Worm (Caenorhabditis elegans) whole organism, midembryonic: ENCODE measurements around the gene cyp-25A2.
A peak's percentile ranks its signal among the peaks of the same experiment; 100 is the strongest.

Experiments
- T22C8.4 ChIP-seq: fragments of 200-800 bp; sonication (Bioruptor generic); IDR thresholded peaks from 2 replicates; pipeline ENCODE4 v1.3.6; 2022; ENCODE audit warnings: missing genetic modification characterization, missing compliant biosample characterization
- cog-1 ChIP-seq: sonication (generic microtip); optimal IDR thresholded peaks from 2 replicates; lab custom pipeline; 2016; ENCODE audit warnings: missing genetic modification characterization, missing compliant biosample characterization
- flt-1 ChIP-seq: fragments of 200-800 bp; sonication (Bioruptor generic); IDR thresholded peaks from 2 replicates; pipeline ENCODE4 v1.3.6; 2022; ENCODE audit warnings: missing genetic modification characterization, missing compliant biosample characterization
- klf-2 ChIP-seq: fragments of 200-800 bp; sonication (Bioruptor generic); conservative IDR thresholded peaks from 2 replicates; pipeline ENCODE4 v1.3.6; 2022; ENCODE audit warnings: missing genetic modification reagents, missing genetic modification characterization, missing compliant biosample characterization
- med-1 ChIP-seq: sonication (generic microtip); optimal IDR thresholded peaks from 2 replicates; lab custom pipeline; 2017; ENCODE audit warnings: missing genetic modification characterization, mild to moderate bottlenecking, missing compliant biosample characterization, antibody characterized with exemption, missing genetic modification reagents; ENCODE audit not compliant: insufficient read depth
- ref-1 ChIP-seq: fragments of 200-800 bp; sonication (Bioruptor generic); conservative IDR thresholded peaks from 2 replicates; pipeline ENCODE4 v1.3.6; 2022; ENCODE audit warnings: missing genetic modification reagents, missing genetic modification characterization, missing compliant biosample characterization
- tab-1 ChIP-seq: fragments of 200-800 bp; sonication (Bioruptor generic); IDR thresholded peaks from 2 replicates; pipeline ENCODE4 v1.3.6; 2022; ENCODE audit warnings: missing genetic modification characterization, missing compliant biosample characterization
- ztf-23 ChIP-seq: fragments of 200-800 bp; sonication (Bioruptor generic); IDR thresholded peaks from 2 replicates; pipeline ENCODE4 v1.3.6; 2022; ENCODE audit warnings: missing genetic modification reagents, missing genetic modification characterization, missing compliant biosample characterization
- ztf-29 ChIP-seq: fragments of 200-800 bp; sonication (Bioruptor generic); IDR thresholded peaks from 2 replicates; pipeline ENCODE4 v1.3.6; 2022; ENCODE audit warnings: missing genetic modification reagents, missing genetic modification characterization, missing compliant biosample characterization

Gene cyp-25A2

DNA sequence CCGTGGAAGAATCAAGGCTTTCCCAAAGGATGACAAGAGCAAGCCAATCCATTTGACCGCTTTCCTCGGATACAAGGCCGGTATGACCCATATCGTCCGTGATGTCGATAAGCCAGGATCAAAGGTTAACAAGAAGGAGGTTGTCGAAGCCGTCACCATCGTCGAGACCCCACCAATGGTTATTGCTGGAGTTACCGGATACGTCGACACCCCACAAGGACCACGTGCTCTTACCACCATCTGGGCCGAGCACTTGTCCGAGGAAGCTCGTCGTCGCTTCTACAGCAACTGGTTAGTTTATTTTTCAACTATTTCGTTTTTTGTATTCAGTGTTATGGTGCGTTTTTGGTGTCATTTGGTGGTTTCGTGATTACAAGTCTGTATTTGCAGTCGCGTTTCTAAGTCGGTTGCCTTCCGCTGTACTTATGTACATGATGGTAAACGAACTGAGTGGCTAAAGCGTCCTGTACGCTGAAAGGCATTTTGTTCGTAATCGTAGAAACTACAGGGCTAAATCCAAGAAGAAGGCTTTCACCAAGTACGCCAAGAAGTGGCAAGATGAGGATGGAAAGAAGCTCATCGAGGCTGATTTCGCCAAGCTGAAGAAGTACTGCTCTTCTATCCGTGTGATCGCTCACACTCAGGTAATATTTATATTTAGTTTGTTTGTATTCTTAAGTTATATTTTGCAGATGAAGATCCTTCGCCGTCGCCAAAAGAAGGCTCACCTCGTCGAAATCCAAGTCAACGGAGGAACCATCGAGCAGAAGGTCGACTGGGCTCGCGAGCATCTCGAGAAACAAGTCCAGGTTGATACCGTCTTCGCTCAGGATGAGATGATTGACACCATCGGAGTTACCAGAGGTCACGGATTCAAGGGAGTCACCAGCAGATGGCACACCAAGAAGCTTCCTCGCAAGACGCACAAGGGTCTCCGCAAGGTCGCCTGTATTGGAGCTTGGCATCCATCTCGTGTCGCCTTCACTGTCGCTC is 33.2 kb downstream of the cyp-25A2 start:
- TF ChIP-seq flt-1, result no peak
- no peak for TF ChIP-seq ztf-23 (GFP tag; lab: Robert Waterston, UW)
- TF ChIP-seq ref-1 (GFP tag; lab: Robert Waterston, UW), result no peak
- TF ChIP-seq tab-1, result no peak
- no peak for TF ChIP-seq klf-2 (GFP tag; lab: Robert Waterston, UW)
- TF ChIP-seq med-1 (GFP tag; lab: Kevin White, UChicago), result no peak
- no peak for TF ChIP-seq cog-1 (tag; lab: Kevin White, UChicago)
- TF ChIP-seq T22C8.4 (GFP tag; lab: Robert Waterston, UW), result no peak
- no peak for TF ChIP-seq ztf-29 (GFP tag; lab: Robert Waterston, UW)

DNA sequence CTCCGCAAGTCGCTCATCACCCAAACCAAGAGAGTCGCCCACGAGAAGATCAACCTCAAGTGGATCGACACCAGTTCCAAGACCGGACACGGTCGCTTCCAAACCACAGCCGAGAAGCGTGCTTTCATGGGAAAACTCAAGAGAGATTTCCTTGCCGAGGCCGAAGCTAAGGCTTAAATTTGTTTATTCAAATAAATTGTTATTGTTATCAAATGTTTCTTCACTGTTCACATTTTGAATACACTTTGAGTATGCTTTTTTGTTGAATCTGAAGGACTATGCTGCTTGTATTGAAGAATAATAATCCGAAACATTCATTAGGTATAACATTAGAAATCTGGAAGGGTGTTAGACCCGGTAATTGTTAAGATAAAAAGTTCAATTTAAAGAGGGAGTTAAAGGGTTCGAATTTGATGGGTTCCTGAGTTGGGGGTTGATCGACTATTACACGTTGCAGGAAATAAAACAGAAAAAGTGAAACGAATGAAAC is 34.3 kb downstream of the cyp-25A2 start:
- TF ChIP-seq klf-2 (GFP tag; lab: Robert Waterston, UW) (no peak), tab-1 (no peak), flt-1 (peak; percentile 48)

DNA sequence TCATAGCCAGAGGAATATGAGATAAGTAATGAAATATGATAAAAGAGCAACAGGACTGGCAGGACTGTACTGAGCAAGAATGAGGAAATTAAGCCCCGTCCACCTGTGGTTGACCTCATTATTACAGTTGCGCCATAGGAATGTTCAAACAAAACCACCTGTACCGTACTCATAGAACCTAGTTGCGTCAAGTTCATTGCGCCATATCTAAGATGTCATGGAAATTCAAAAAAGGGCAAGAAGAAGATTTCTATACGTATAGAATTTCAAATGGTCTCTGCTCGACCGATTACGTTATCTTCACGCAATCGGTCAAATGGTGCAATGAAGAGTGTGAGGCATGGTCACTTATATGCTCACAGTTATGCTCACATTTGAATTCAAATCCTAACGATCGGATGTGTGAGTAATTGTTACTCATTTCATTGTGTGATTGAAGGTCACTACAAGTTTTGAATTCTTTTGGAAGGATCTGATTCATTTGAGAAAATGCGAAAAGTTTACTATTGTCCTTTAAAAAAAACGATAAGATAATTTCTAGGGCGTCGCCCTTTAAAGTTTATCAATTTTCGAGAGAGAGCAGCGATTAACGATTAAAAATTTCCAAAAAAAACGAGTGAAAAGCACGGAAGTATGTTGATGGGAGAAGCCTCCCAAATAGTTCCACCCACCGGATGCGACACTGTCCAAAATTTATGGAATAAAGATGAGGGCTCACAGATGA is 36.9 kb downstream of the cyp-25A2 start:
- TF ChIP-seq ref-1 (GFP tag; lab: Robert Waterston, UW) (no peak), ztf-23 (GFP tag; lab: Robert Waterston, UW) (no peak), flt-1 (no peak), tab-1 (no peak), klf-2 (GFP tag; lab: Robert Waterston, UW) (no peak), cog-1 (tag; lab: Kevin White, UChicago) (no peak), ztf-29 (GFP tag; lab: Robert Waterston, UW) (no peak), T22C8.4 (GFP tag; lab: Robert Waterston, UW) (no peak), med-1 (GFP tag; lab: Kevin White, UChicago) (no peak)

DNA sequence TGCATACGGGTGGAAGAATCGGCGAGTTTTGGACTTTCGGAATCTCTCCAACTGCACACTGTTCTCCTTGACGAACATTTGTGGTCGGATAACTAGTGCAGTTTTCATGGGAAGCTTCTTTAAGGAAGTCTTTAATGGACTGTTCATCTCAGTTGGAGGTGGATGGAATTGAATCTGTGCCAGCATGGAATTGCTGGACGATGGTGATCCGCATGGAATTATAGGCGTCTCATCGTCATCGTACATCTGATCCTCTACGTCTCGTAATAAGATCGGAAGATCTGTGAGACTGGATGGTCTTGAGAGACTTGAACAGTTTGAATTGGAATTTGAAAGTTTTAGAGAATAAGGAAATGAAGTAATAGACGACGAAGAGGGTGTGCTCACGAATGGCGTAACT is 38.0 kb downstream of the cyp-25A2 start:
- TF ChIP-seq ref-1 (GFP tag; lab: Robert Waterston, UW) (no peak), T22C8.4 (GFP tag; lab: Robert Waterston, UW) (no peak), med-1 (GFP tag; lab: Kevin White, UChicago) (no peak), klf-2 (GFP tag; lab: Robert Waterston, UW) (no peak), tab-1 (no peak), flt-1 (no peak), ztf-29 (GFP tag; lab: Robert Waterston, UW) (no peak), ztf-23 (GFP tag; lab: Robert Waterston, UW) (no peak), cog-1 (tag; lab: Kevin White, UChicago) (no peak)

DNA sequence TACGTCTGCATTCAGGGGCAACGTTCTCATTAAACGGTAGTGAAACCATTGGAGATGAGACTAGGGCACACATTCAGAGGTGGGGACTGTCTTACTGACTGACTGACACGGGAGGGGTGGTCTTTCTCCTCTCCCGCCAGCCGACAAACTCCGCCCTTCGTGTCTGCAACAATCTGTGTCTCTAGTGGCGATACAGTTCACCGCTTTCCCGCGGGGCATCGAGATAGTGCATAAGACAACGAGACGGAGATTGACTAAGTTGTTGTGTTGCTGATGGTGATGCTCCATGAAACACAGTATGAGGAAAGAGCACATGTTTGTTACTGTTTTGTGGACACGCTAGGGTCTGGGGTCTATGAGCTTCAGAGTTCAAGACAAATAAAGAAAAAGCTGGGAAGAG is 38.4 kb downstream of the cyp-25A2 start:
- TF ChIP-seq flt-1, result no peak
- no peak for TF ChIP-seq klf-2 (GFP tag; lab: Robert Waterston, UW)
- TF ChIP-seq cog-1 (tag; lab: Kevin White, UChicago), result no peak
- TF ChIP-seq ref-1 (GFP tag; lab: Robert Waterston, UW), result no peak
- TF ChIP-seq ztf-29 (GFP tag; lab: Robert Waterston, UW), result no peak
- no peak for TF ChIP-seq T22C8.4 (GFP tag; lab: Robert Waterston, UW)
- no peak for TF ChIP-seq tab-1
- TF ChIP-seq ztf-23 (GFP tag; lab: Robert Waterston, UW), result no peak
- TF ChIP-seq med-1 (GFP tag; lab: Kevin White, UChicago), result no peak

DNA sequence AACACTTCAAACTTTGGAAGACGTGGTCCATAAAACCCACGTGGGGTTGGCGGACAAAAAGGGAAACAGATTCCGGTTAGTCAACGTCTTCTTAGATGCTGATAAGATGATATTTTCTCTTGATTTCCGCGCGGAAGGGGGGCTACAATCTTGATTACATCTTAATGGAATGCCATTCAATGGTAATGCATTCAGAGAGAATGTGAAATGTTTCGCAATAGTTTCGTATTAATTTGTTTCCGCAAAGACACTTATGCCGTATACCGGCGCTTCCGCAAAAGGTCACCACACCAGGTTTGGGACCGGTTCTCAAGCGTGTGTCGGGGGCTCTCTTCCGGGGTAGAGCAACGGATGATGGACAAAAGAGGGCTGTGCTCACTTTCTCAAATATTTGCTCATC is 39.5 kb downstream of the cyp-25A2 start:
- no peak for TF ChIP-seq cog-1 (tag; lab: Kevin White, UChicago)
- TF ChIP-seq ztf-29 (GFP tag; lab: Robert Waterston, UW), result no peak

DNA sequence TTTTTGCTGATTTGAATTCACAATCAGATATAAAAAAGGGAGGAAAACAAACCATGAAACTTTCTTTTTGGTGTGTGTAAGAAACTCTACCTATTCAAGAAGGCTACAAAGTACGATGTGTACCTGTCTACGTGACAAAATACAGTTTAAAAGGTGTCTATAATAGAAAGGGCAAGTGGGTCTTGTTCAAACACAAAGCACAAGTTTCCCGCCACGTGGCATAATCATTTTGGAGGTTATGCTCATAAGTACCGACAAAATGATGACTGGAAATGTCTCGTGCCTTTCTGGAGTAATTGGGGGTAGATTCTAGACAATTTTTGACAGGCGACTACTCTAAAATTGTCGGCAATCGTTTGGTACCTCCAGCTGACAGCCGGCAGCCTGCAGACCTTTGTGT is 39.9 kb downstream of the cyp-25A2 start:
- TF ChIP-seq cog-1 (tag; lab: Kevin White, UChicago) (no peak), ref-1 (GFP tag; lab: Robert Waterston, UW) (no peak), ztf-29 (GFP tag; lab: Robert Waterston, UW) (no peak)

DNA sequence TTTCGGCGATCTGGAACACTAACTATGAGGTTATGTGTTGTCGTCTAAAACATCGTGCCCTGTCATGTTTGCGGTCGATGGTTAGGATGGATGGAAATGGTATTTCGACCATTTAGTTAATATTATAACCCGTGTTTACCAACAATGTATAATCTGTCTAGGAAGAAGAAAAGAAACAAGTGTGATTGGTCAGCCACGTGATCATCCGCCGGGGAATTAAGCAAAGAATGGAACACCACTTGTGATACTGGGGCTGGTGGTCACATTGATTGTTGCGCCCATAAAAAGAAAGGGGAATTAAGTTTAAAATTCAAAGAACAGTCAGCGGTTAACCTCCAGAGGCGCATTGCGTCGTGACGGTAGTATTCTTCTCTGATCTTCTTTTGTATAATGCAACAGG is 40.6 kb downstream of the cyp-25A2 start:
- no peak for TF ChIP-seq T22C8.4 (GFP tag; lab: Robert Waterston, UW)
- TF ChIP-seq med-1 (GFP tag; lab: Kevin White, UChicago), result no peak
- TF ChIP-seq ref-1 (GFP tag; lab: Robert Waterston, UW), result no peak
- no peak for TF ChIP-seq tab-1
- TF ChIP-seq cog-1 (tag; lab: Kevin White, UChicago), result no peak
- no peak for TF ChIP-seq ztf-29 (GFP tag; lab: Robert Waterston, UW)
- no peak for TF ChIP-seq ztf-23 (GFP tag; lab: Robert Waterston, UW)
- TF ChIP-seq klf-2 (GFP tag; lab: Robert Waterston, UW), result no peak
- TF ChIP-seq flt-1, result no peak

DNA sequence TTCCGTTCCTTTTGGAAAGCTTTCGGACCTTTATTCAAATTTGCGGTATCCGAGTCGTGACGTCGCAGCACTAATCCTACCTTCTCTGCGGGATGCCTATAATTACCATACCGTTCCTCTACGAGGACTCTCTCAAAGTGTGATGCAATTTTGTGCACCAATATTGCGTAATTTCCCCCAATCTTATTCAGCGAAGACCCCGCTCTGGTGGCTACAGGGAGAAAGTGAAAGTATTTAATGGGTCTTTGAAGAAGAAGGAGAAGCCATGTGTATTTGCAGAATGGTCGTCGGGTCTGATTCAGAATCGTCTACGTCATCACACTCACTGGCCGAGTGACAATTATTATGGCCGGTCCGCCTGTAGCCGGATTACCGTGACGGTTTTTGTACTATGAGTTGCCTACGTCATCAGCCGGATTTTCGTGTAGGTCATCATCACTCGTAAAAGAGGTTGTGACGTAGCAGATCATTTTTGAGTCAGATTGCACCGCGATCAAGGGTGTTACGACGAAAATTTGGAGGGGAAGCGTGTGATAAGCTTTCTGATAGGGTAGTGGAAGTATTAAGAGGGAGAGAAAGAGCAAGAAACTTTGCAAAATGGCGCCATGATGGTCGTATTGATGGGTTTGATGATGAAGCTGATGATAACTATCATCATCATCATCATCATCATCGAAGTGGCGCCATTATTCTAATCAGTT is 41.3 kb downstream of the cyp-25A2 start:
- TF ChIP-seq T22C8.4 (GFP tag; lab: Robert Waterston, UW) (no peak), tab-1 (no peak), ref-1 (GFP tag; lab: Robert Waterston, UW) (no peak), med-1 (GFP tag; lab: Kevin White, UChicago) (no peak), flt-1 (no peak), cog-1 (tag; lab: Kevin White, UChicago) (no peak), ztf-29 (GFP tag; lab: Robert Waterston, UW) (no peak), klf-2 (GFP tag; lab: Robert Waterston, UW) (no peak), ztf-23 (GFP tag; lab: Robert Waterston, UW) (no peak)
